Worm (Caenorhabditis elegans) whole organism, late embryonic: ENCODE measurements around the gene gcy-33.

Source experiments
- ama-1 ChIP-seq: fragments of 150-350 bp; optimal IDR thresholded peaks from 2 replicates; lab custom pipeline; 2014
- odd-2 ChIP-seq: sonication (generic microtip); optimal IDR thresholded peaks from 2 replicates; lab custom pipeline; 2017; ENCODE audit warnings: antibody characterized with exemption, mild to moderate bottlenecking, missing genetic modification characterization, missing compliant biosample characterization
- pag-3 ChIP-seq: sonication (generic microtip); optimal IDR thresholded peaks from 2 replicates; lab custom pipeline; 2016; ENCODE audit warnings: missing compliant biosample characterization, missing genetic modification characterization, borderline replicate concordance
- pax-1 ChIP-seq: fragments of 150-350 bp; optimal IDR thresholded peaks from 2 replicates; lab custom pipeline; 2014; ENCODE audit warnings: missing biosample characterization, missing genetic modification characterization
- rnt-1 ChIP-seq: sonication (generic microtip); optimal IDR thresholded peaks from 2 replicates; lab custom pipeline; 2016; ENCODE audit warnings: missing genetic modification characterization, missing compliant biosample characterization
- sox-4 ChIP-seq: sonication (generic microtip); optimal IDR thresholded peaks from 2 replicates; lab custom pipeline; 2017; ENCODE audit warnings: mild to moderate bottlenecking, missing genetic modification characterization, inconsistent platforms, missing compliant biosample characterization

- TF ChIP-seq pag-3 (tag; lab: Kevin White, UChicago) = no peak
- no peak for TF ChIP-seq odd-2
- no peak for TF ChIP-seq sox-4 (tag; lab: Kevin White, UChicago)
- TF ChIP-seq rnt-1 = no peak
- TF ChIP-seq pax-1 (tag; lab: Kevin White, UChicago) = no peak
- TF ChIP-seq ama-1 = no peak
Observed at ce11 chrV:12045132-12045531, 43.5 kb upstream of the gcy-33 start, which contains the start of gene F10C2.5.
